Worm (Caenorhabditis elegans) whole organism, young adult: ENCODE data around the gene sart-3.

Experiments used
- Y95B8A.8 ChIP-seq: fragments of 200-800 bp; sonication (Bioruptor generic); IDR thresholded peaks from 2 replicates; pipeline ENCODE4 v1.3.6; 2022; ENCODE audit warnings: missing genetic modification reagents, missing genetic modification characterization, missing compliant biosample characterization
- ceh-79 ChIP-seq: sonication (generic microtip); optimal IDR thresholded peaks from 2 replicates; lab custom pipeline; 2017; ENCODE audit warnings: mild to moderate bottlenecking, missing genetic modification characterization, missing compliant biosample characterization
- sdz-38 ChIP-seq: sonication (generic microtip); optimal IDR thresholded peaks from 2 replicates; lab custom pipeline; 2016; ENCODE audit warnings: missing genotype, missing genetic modification characterization, missing compliant biosample characterization

- TF ChIP-seq ceh-79 (tag; lab: Kevin White, UChicago) (no peak), sdz-38 (tag; lab: Kevin White, UChicago) (no peak), Y95B8A.8 (peak; percentile 95)
Observed at ce11 chrIV:11337021-11337420, 4.3 kb upstream of the sart-3 start, which contains the start of gene F54E12.2.
